Worm (Caenorhabditis elegans): ENCODE data around the gene hpo-8.

ce11 chrV:6806340-6806739, 32.7 kb upstream of the hpo-8 start, which contains the start of gene dmsr-12:
- TF ChIP-seq lin-39 (tag; optimal IDR thresholded peaks at IDR 0.05) (no peak), pha-4 (tag; optimal IDR thresholded peaks at IDR 0.05) (no peak), nhr-25 (tag; optimal IDR thresholded peaks at IDR 0.05) (no peak), ztf-4 (tag; optimal IDR thresholded peaks at IDR 0.05) (no peak), skn-1 (tag; optimal IDR thresholded peaks at IDR 0.05) (no peak), nfya-1 (tag; optimal IDR thresholded peaks at IDR 0.05; ENCODE audit: insufficient read depth) (no peak), egl-5 (tag; optimal IDR thresholded peaks at IDR 0.05) (no peak), ceh-82 (tag; optimal IDR thresholded peaks at IDR 0.05) (no peak), ztf-11 (tag; optimal IDR thresholded peaks at IDR 0.05) (no peak), fkh-10 (GFP tag; optimal IDR thresholded peaks at IDR 0.05) (no peak), lin-15B (tag; optimal IDR thresholded peaks at IDR 0.05) (no peak), elt-1 (tag; optimal IDR thresholded peaks at IDR 0.05) (no peak)
